Worm (Caenorhabditis elegans): Measurements from ENCODE around the gene Y17G7B.20.
A peak's percentile ranks its signal among the peaks of the same experiment; 100 is the strongest.

Gene Y17G7B.20

ce11 chrII:11954208-11954607, 25.4 kb downstream of the Y17G7B.20 start, which contains the start of gene W03C9.6:
Gene W03C9.6 (plus strand): TSS chrII:11954508.
- TF ChIP-seq unc-62 (GFP tag; optimal IDR thresholded peaks at IDR 0.05) (no peak), ztf-4 (tag; optimal IDR thresholded peaks at IDR 0.05) (no peak), nhr-11 (tag; optimal IDR thresholded peaks at IDR 0.05) (no peak), sma-3 (GFP tag; optimal IDR thresholded peaks at IDR 0.05) (no peak), ZK546.5 (tag; optimal IDR thresholded peaks at IDR 0.05) (no peak)

ce11 chrII:11952963-11953362, 26.7 kb downstream of the Y17G7B.20 start:
- TF ChIP-seq nhr-10 (tag; optimal IDR thresholded peaks at IDR 0.05) (no peak), blmp-1 (tag; optimal IDR thresholded peaks at IDR 0.05; ENCODE audit: insufficient read depth) (peak; percentile 49), sem-4 (tag; optimal IDR thresholded peaks at IDR 0.05) (no peak), F13H6.1 (tag; optimal IDR thresholded peaks at IDR 0.05) (no peak)

ce11 chrII:11948459-11948858, 31.2 kb downstream of the Y17G7B.20 start, which contains the start of gene W03C9.8:
Gene W03C9.8 (plus strand): TSS chrII:11948759.
- TF ChIP-seq C34F6.9 (tag; optimal IDR thresholded peaks at IDR 0.05) (no peak), dmd-4 (tag; optimal IDR thresholded peaks at IDR 0.05) (no peak), Y55F3AM.14 (GFP tag; optimal IDR thresholded peaks at IDR 0.05) (no peak)

ce11 chrII:11936393-11936792, 43.3 kb downstream of the Y17G7B.20 start:
- TF ChIP-seq fos-1 (tag; optimal IDR thresholded peaks at IDR 0.05) (peak; percentile 27), ztf-11 (tag; optimal IDR thresholded peaks at IDR 0.05) (no peak), zag-1 (tag; optimal IDR thresholded peaks at IDR 0.05) (no peak)

- no peak for TF ChIP-seq zag-1 (tag; optimal IDR thresholded peaks at IDR 0.05)
- TF ChIP-seq blmp-1 (tag; optimal IDR thresholded peaks at IDR 0.05; ENCODE audit: insufficient read depth), result peak; percentile 31
These were observed 44.4 kb downstream of the Y17G7B.20 start, which contains the start of gene lin-29 for ce11 chrII:11935266-11935665. Gene lin-29 (minus strand): TSS chrII:11935343.

ce11 chrII:11930132-11930531, 49.5 kb downstream of the Y17G7B.20 start:
- TF ChIP-seq skn-1 (tag; optimal IDR thresholded peaks at IDR 0.05) (no peak), mbf-1 (tag; optimal IDR thresholded peaks at IDR 0.05) (no peak), dmd-4 (tag; optimal IDR thresholded peaks at IDR 0.05) (no peak), C34F6.9 (tag; optimal IDR thresholded peaks at IDR 0.05) (no peak)

ce11 chrII:11928752-11929151, 50.9 kb downstream of the Y17G7B.20 start:
- TF ChIP-seq egl-27 (tag; optimal IDR thresholded peaks at IDR 0.05) (no peak), lsy-2 (tag; optimal IDR thresholded peaks at IDR 0.05) (no peak), sem-4 (tag; optimal IDR thresholded peaks at IDR 0.05) (peak; percentile 64), blmp-1 (tag; optimal IDR thresholded peaks at IDR 0.05; ENCODE audit: insufficient read depth) (peak; percentile 77), crh-2 (tag; optimal IDR thresholded peaks at IDR 0.05) (no peak), Y55F3AM.14 (GFP tag; optimal IDR thresholded peaks at IDR 0.05) (no peak), unc-39 (tag; optimal IDR thresholded peaks at IDR 0.05) (no peak)

Measured in whole organism, L2 larva.